Fruit fly (Drosophila melanogaster): ENCODE results near the gene CG13928.

Gene CG13928

DNA sequence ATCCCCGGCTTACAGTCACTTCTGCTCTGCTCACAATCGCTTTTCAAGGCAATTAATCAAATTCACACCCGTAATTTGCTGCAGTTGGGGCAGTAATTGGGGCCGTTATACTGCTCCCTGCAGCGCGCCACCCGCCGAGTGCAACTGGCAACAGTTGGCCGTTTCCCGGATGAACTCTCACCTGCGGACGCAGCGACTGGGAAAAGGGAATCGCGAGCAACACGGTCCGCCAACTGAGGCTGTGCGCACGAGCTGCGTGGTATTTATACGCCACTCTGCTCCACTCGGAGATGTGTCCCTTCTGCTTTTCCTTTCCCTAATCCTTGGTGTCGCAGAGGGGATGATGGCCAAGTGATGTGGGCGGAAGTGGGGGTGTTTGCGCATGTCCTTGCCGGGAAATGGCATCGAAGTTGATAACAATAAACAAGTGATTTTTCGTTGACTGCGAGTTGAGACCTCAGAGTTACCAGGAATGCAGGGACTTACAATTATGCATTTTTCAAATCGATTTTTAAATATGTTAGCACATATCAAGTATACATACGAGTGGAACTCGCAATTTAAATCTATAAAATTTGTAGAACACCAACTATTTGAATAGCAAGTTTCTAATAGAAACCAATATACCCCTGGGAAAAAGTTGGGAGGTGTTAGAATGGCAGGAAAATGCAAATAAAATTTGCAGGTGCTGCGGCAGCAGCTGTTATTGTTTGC is 1.0 kb upstream of the CG13928 start, which contains the start of gene GC:
TSS of gene GC (minus strand) at position 238 of the 714 bp plus-strand sequence.
- TF ChIP-seq pan (optimal IDR thresholded peaks at IDR 0.05) (no peak), EcR (GFP tag; optimal IDR thresholded peaks at IDR 0.05) (no peak), CG8478 (optimal IDR thresholded peaks at IDR 0.05) (no peak), psq (optimal IDR thresholded peaks at IDR 0.05) (no peak), Dll (optimal IDR thresholded peaks at IDR 0.05) (no peak), usp (GFP tag; optimal IDR thresholded peaks at IDR 0.05) (no peak)

DNA sequence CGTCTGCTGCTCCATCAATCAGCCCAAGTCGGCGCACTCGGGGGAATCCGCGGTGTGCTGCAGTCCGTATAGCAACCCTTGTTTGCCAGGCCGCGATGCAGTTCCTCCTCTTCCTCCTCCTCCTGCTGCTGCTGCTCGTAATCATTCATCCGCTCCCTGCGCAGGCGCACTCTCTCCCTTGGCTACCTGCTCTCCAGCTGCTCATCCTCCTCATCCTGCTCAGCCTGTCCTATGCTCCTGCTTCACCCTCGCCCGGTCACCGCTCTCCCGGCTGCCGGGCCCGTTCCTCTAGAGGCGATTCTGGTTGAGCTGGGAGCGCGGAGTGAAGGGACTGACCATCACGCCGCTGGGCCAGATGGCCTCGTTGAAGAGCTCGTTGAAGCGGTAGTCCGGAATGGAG is 1.3 kb downstream of the CG13928 start:
- TF ChIP-seq EcR (GFP tag; optimal IDR thresholded peaks at IDR 0.05) (no peak), psq (optimal IDR thresholded peaks at IDR 0.05) (no peak), Dll (optimal IDR thresholded peaks at IDR 0.05) (no peak), CG8478 (optimal IDR thresholded peaks at IDR 0.05) (no peak), usp (GFP tag; optimal IDR thresholded peaks at IDR 0.05) (no peak), pan (optimal IDR thresholded peaks at IDR 0.05) (no peak)

- TF ChIP-seq pan (optimal IDR thresholded peaks at IDR 0.05) = no peak
- no peak for TF ChIP-seq usp (GFP tag; optimal IDR thresholded peaks at IDR 0.05)
- TF ChIP-seq EcR (GFP tag; optimal IDR thresholded peaks at IDR 0.05) = no peak
- no peak for TF ChIP-seq CG8478 (optimal IDR thresholded peaks at IDR 0.05)
- TF ChIP-seq psq (optimal IDR thresholded peaks at IDR 0.05) = no peak
- no peak for TF ChIP-seq Dll (optimal IDR thresholded peaks at IDR 0.05)
Observed at dm6 chr3L:1618116-1618727, 10.0 kb downstream of the CG13928 start, which contains the start of the genes CG13926, ABCB7 and CG33230. CG13926 (minus strand) TSS chr3L:1618158. ABCB7 (plus strand) TSS chr3L:1618414. CG33230 (plus strand) TSS chr3L:1618414.

dm6 chr3L:1615701-1616100 is 12.5 kb downstream of the CG13928 start, which contains the start of gene CG12105:
CG12105 (minus strand) TSS chr3L:1615801.
- TF ChIP-seq EcR (GFP tag; optimal IDR thresholded peaks at IDR 0.05) (no peak), usp (GFP tag; optimal IDR thresholded peaks at IDR 0.05) (no peak), CG8478 (optimal IDR thresholded peaks at IDR 0.05) (no peak), psq (optimal IDR thresholded peaks at IDR 0.05) (no peak), pan (optimal IDR thresholded peaks at IDR 0.05) (no peak), Dll (optimal IDR thresholded peaks at IDR 0.05) (no peak)

- no peak for TF ChIP-seq EcR (GFP tag; optimal IDR thresholded peaks at IDR 0.05)
- no peak for TF ChIP-seq psq (optimal IDR thresholded peaks at IDR 0.05)
- TF ChIP-seq usp (GFP tag; optimal IDR thresholded peaks at IDR 0.05) = no peak
- no peak for TF ChIP-seq Dll (optimal IDR thresholded peaks at IDR 0.05)
- TF ChIP-seq CG8478 (optimal IDR thresholded peaks at IDR 0.05) = no peak
- TF ChIP-seq pan (optimal IDR thresholded peaks at IDR 0.05) = no peak
Observed at dm6 chr3L:1614465-1615084, 13.6 kb downstream of the CG13928 start.

DNA sequence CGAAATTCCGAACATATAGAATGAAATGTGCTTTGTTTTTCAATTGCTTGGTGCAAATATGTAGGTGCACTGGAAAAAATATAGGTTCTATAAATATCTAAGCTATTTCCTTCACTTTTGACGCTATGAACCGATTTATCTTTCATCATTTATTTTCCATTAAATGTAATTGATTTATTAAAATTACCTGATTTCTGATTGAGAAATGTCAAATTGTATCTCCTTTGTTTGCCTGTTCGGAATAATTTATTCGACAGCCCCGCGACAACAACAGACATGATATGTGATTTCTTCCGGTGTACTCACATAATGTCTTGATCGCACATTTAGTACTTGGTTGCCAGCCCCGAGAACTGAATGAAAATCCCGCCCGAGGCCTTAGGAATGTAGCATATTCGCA is 18.6 kb downstream of the CG13928 start:
- TF ChIP-seq EcR (GFP tag; optimal IDR thresholded peaks at IDR 0.05) (no peak), psq (optimal IDR thresholded peaks at IDR 0.05) (no peak), CG8478 (optimal IDR thresholded peaks at IDR 0.05) (no peak), pan (optimal IDR thresholded peaks at IDR 0.05) (no peak)

DNA sequence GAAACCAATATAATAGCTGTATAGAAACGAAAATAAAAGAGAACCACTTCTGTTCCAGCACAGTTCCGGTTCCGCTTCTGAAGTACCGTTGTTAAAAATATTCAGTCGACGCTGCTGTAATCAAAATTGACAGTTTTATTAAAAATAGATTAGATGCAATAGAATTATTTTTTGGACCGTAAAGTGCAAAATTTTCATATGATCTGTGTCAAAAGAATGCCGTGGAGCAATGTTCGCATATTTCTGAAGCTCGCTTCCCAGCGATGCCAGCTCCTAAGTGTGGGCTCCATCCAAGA is 25.4 kb downstream of the CG13928 start, which contains the start of the genes CG18170 and CG33791:
TSS of gene CG18170 (plus strand) at position 122 of the 296 bp plus-strand sequence.
TSS of gene CG33791 (plus strand) at position 122 of the 296 bp plus-strand sequence.
- TF ChIP-seq psq (optimal IDR thresholded peaks at IDR 0.05) (no peak), usp (GFP tag; optimal IDR thresholded peaks at IDR 0.05) (no peak), CG8478 (optimal IDR thresholded peaks at IDR 0.05) (no peak), Dll (optimal IDR thresholded peaks at IDR 0.05) (no peak), EcR (GFP tag; optimal IDR thresholded peaks at IDR 0.05) (no peak), pan (optimal IDR thresholded peaks at IDR 0.05) (no peak)

DNA sequence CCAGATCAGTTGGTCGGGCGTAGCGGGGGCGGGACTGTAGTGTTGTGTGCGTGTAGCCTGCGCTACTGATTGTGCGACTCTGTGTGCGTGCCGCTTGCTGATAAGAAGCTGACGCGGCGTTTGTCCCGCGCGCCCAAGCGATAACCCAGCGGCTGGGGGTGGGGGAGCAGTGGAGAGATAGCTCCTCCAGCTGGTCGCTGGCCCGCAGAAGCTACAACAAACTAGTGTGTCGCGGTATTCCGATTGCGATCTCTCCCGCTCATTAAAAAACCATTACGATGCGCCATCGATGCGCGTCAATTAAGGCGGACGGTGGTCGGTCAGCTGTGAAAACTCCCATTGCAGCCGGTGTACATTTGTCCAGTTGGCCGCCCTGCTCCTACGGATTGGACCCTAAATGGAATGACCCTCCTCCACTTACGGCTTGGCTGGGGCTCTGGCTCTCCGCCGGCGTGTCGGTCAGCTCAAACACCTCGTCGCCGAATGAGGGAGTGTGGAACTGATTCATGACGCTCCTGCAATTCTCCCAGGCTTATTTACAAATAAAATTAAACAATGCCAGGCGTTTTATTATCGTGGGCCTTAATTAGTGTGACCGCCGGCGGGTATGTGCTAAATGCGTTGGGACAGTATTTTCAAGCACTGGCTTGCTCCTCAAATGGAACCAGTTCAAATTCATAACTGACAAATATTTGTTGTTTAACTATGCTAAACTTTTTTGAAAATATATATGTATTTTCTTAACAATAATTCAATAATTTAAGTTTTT is 25.9 kb downstream of the CG13928 start, which contains the start of gene CG12104:
TSS of gene CG12104 (minus strand) at position 611 of the 769 bp plus-strand sequence.
- TF ChIP-seq CG8478 (optimal IDR thresholded peaks at IDR 0.05) = no peak
- TF ChIP-seq EcR (GFP tag; optimal IDR thresholded peaks at IDR 0.05) = no peak
- TF ChIP-seq usp (GFP tag; optimal IDR thresholded peaks at IDR 0.05) = no peak
- no peak for TF ChIP-seq pan (optimal IDR thresholded peaks at IDR 0.05)
- TF ChIP-seq psq (optimal IDR thresholded peaks at IDR 0.05) = no peak
- TF ChIP-seq Dll (optimal IDR thresholded peaks at IDR 0.05) = no peak

DNA sequence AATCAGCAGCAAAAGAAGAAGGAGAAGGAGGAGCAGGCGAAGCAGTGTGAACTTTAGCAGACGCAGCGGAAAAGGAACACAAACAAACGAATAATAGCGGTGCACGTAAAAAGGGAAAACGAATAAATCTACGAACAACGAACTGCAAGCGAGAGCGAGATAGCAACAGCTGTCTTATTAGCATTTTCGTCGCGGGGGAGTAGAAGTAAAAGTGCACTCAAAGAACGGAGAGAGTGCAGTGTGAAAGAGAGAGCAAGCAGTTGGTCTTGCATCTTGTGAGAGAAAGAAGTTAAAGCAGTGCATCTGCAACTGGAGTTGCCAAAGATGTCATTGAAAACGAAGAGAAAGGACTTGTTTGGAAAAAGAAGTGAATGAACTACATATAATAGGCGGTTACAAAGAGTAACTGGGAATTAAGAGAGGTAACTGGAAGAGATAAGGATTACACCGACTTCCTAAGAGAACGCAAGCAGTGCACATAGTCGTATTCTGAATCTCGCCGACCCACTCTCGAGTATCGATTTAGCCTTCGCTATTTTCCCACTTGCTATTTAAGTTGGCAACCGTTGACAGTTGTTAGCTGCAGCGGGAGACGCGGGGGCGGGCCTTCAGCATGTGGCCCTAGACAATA is 35.2 kb downstream of the CG13928 start:
- TF ChIP-seq psq (optimal IDR thresholded peaks at IDR 0.05) (no peak), EcR (GFP tag; optimal IDR thresholded peaks at IDR 0.05) (no peak), pan (optimal IDR thresholded peaks at IDR 0.05) (no peak), usp (GFP tag; optimal IDR thresholded peaks at IDR 0.05) (no peak), CG8478 (optimal IDR thresholded peaks at IDR 0.05) (no peak), Dll (optimal IDR thresholded peaks at IDR 0.05) (no peak)

DNA sequence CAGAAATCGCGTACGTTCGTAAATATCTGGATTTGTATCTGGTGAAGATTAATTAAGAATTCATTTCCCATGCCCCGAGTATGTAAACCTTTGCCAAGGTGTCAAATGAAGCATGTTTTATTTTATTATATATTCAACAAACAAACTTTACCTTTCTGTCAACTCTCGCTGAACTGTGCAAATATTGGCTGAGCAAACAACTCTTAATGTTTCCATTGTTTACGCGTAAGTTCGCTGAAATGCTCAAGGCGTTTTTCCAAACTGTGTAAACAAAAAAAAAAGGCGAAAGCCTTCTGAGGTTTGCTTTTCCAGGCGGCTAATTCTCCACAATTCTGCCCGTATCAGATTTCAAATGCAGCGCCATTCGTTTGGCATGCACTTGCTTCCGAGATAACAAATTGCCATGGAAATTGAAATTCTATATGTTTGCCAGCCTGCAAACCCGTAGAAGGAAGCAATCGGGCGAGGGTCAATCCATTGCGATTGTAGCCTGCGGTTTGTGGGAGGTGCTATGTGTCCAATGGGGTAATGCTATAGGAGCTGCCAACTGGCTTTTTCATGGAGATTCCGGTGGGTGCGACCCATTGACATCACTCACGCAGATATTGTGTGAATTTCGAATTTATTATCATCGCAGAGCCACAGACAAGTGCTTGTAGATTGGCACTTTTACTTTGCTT is 36.3 kb downstream of the CG13928 start:
- no peak for TF ChIP-seq usp (GFP tag; optimal IDR thresholded peaks at IDR 0.05)
- no peak for TF ChIP-seq EcR (GFP tag; optimal IDR thresholded peaks at IDR 0.05)
- TF ChIP-seq CG8478 (optimal IDR thresholded peaks at IDR 0.05) = no peak
- no peak for TF ChIP-seq Dll (optimal IDR thresholded peaks at IDR 0.05)
- no peak for TF ChIP-seq psq (optimal IDR thresholded peaks at IDR 0.05)
- TF ChIP-seq pan (optimal IDR thresholded peaks at IDR 0.05) = no peak

Data from whole organism.